Worm (Caenorhabditis elegans) whole organism, L1 larva: ENCODE results near the gene mbk-2.

Experiments
- ama-1 ChIP-seq: fragments of 150-350 bp; optimal IDR thresholded peaks from 2 replicates; lab custom pipeline; 2014
- fkh-10 ChIP-seq: sonication (generic microtip); optimal IDR thresholded peaks from 2 replicates; lab custom pipeline; 2017; ENCODE audit warnings: missing biosample characterization, missing genetic modification reagents, missing genetic modification characterization
- nhr-237 ChIP-seq: fragments of 150-350 bp; optimal IDR thresholded peaks from 2 replicates; lab custom pipeline; 2014; ENCODE audit warnings: missing biosample characterization, missing genetic modification characterization
- unc-98 ChIP-seq: fragments of 200-800 bp; sonication (Bioruptor generic); IDR thresholded peaks from 2 replicates; pipeline ENCODE4 v1.3.6; 2022; ENCODE audit warnings: missing genetic modification characterization, missing compliant biosample characterization

ce11 chrIV:13022892-13023291 lies 13.9 kb downstream of the mbk-2 start:
- no peak for TF ChIP-seq ama-1
- no peak for TF ChIP-seq nhr-237
- TF ChIP-seq fkh-10 (GFP tag; lab: Kevin White, UChicago) = no peak
- no peak for TF ChIP-seq unc-98 (GFP tag; lab: Robert Waterston, UW)
